Fruit fly (Drosophila melanogaster) whole organism, embryonic: ENCODE data around the gene chrb.
A peak's percentile ranks its signal among the peaks of the same experiment; 100 is the strongest.

Source experiments
- Aef1 ChIP-seq: fragments of 200-800 bp; sonication (Bioruptor generic); IDR thresholded peaks from 3 replicates; pipeline ENCODE4 v1.3.6; 2022; ENCODE audit warnings: missing biosample characterization, missing genetic modification characterization
- Atf-2 ChIP-seq: fragments of 200-800 bp; sonication (Bioruptor generic); optimal IDR thresholded peaks from 2 replicates; lab custom pipeline; 2016; ENCODE audit warnings: missing biosample characterization, missing genetic modification characterization
- Awh ChIP-seq: fragments of 200-800 bp; sonication (Bioruptor generic); IDR thresholded peaks from 2 replicates; pipeline ENCODE4, ENCODE4 v1.3.6; 2022; ENCODE audit warnings: missing biosample characterization, missing genetic modification characterization
- B-H2 ChIP-seq: fragments of 200-800 bp; sonication (Bioruptor generic); optimal IDR thresholded peaks from 2 replicates; lab custom pipeline; 2018; ENCODE audit warnings: missing biosample characterization, mild to moderate bottlenecking, missing genetic modification characterization
- Bteb2 ChIP-seq: fragments of 200-800 bp; sonication (Bioruptor generic); optimal IDR thresholded peaks from 2 replicates; lab custom pipeline; 2016; ENCODE audit warnings: missing biosample characterization, missing genetic modification characterization
- CG10979 ChIP-seq: fragments of 200-800 bp; sonication (Bioruptor generic); optimal IDR thresholded peaks from 2 replicates; lab custom pipeline; 2018; ENCODE audit warnings: missing biosample characterization, mild to moderate bottlenecking, missing genetic modification characterization, moderate library complexity
- CG11696 ChIP-seq: fragments of 200-800 bp; sonication (Bioruptor generic); IDR thresholded peaks from 2 replicates; pipeline ENCODE4 v1.3.6; 2022; ENCODE audit warnings: missing biosample characterization, missing genetic modification characterization
- CG12219 ChIP-seq: fragments of 200-800 bp; sonication (Bioruptor generic); optimal IDR thresholded peaks from 3 replicates; lab custom pipeline; 2018; ENCODE audit warnings: missing biosample characterization, mild to moderate bottlenecking, missing genetic modification characterization
- CG1233 ChIP-seq: fragments of 200-800 bp; sonication (Bioruptor generic); optimal IDR thresholded peaks from 4 replicates; lab custom pipeline; 2018; ENCODE audit warnings: missing biosample characterization, mild to moderate bottlenecking, missing genetic modification characterization
- CG13424 ChIP-seq: fragments of 200-800 bp; sonication (Bioruptor generic); optimal IDR thresholded peaks from 2 replicates; lab custom pipeline; 2019; ENCODE audit warnings: missing biosample characterization, mild to moderate bottlenecking, missing genetic modification characterization, moderate library complexity
- CG14050 ChIP-seq: fragments of 200-800 bp; sonication (Bioruptor generic); IDR thresholded peaks from 3 replicates; pipeline ENCODE4 v1.3.6; 2022; ENCODE audit warnings: missing biosample characterization, missing genetic modification characterization
- CG15011 ChIP-seq: fragments of 200-800 bp; sonication (Bioruptor generic); optimal IDR thresholded peaks from 3 replicates; lab custom pipeline; 2018; ENCODE audit warnings: missing biosample characterization, mild to moderate bottlenecking, missing genetic modification characterization
- CG17385 ChIP-seq: fragments of 200-800 bp; sonication (Bioruptor generic); optimal IDR thresholded peaks from 3 replicates; lab custom pipeline; 2018; ENCODE audit warnings: missing biosample characterization, mild to moderate bottlenecking, missing genetic modification characterization
- CG18599 ChIP-seq: fragments of 200-800 bp; sonication (Bioruptor generic); optimal IDR thresholded peaks from 3 replicates; lab custom pipeline; 2017; ENCODE audit warnings: missing biosample characterization, missing genetic modification characterization, mild to moderate bottlenecking, moderate library complexity, missing genetic modification reagents
- CG3065 ChIP-seq: fragments of 200-800 bp; sonication (Bioruptor generic); optimal IDR thresholded peaks from 2 replicates; lab custom pipeline; 2016; ENCODE audit warnings: missing biosample characterization, missing genetic modification characterization
- CG31365 ChIP-seq: fragments of 200-800 bp; sonication (Bioruptor generic); optimal IDR thresholded peaks from 2 replicates; lab custom pipeline; 2018; ENCODE audit warnings: missing biosample characterization, mild to moderate bottlenecking, missing genetic modification characterization
- CG33557 ChIP-seq: fragments of 200-800 bp; sonication (Bioruptor generic); optimal IDR thresholded peaks from 2 replicates; lab custom pipeline; 2019; ENCODE audit warnings: missing biosample characterization, mild to moderate bottlenecking, missing genetic modification characterization, moderate library complexity
- CG3407 ChIP-seq: fragments of 200-800 bp; sonication (Bioruptor generic); optimal IDR thresholded peaks from 2 replicates; lab custom pipeline; 2018; ENCODE audit warnings: missing biosample characterization, mild to moderate bottlenecking, missing genetic modification characterization
- CG5180 ChIP-seq: fragments of 200-800 bp; sonication (Bioruptor generic); optimal IDR thresholded peaks from 3 replicates; lab custom pipeline; 2017; ENCODE audit warnings: missing biosample characterization, missing genetic modification characterization, mild to moderate bottlenecking, moderate library complexity, missing genetic modification reagents
- CG7372 ChIP-seq: fragments of 200-800 bp; sonication (Bioruptor generic); IDR thresholded peaks from 2 replicates; pipeline ENCODE4 v1.3.6; 2022; ENCODE audit warnings: missing biosample characterization, missing genetic modification characterization
- CG7928 ChIP-seq: fragments of 200-800 bp; sonication (Bioruptor generic); optimal IDR thresholded peaks from 2 replicates; lab custom pipeline; 2017; ENCODE audit warnings: missing biosample characterization, mild to moderate bottlenecking, missing genetic modification characterization
- CG7987 ChIP-seq: fragments of 200-800 bp; sonication (Bioruptor generic); optimal IDR thresholded peaks from 2 replicates; lab custom pipeline; 2018; ENCODE audit warnings: missing biosample characterization, mild to moderate bottlenecking, missing genetic modification characterization, moderate library complexity
- CG9932 ChIP-seq: fragments of 200-800 bp; sonication (Bioruptor generic); IDR thresholded peaks from 2 replicates; pipeline ENCODE4 v1.3.6; 2022; ENCODE audit warnings: missing biosample characterization, missing genetic modification characterization
- CoRest ChIP-seq: fragments of 200-800 bp; sonication (Bioruptor generic); optimal IDR thresholded peaks from 3 replicates; lab custom pipeline; 2018; ENCODE audit warnings: missing biosample characterization, mild to moderate bottlenecking, missing genetic modification characterization, moderate library complexity
- Fer2 ChIP-seq: fragments of 200-800 bp; sonication (Bioruptor generic); optimal IDR thresholded peaks from 2 replicates; lab custom pipeline; 2018; ENCODE audit warnings: missing biosample characterization, mild to moderate bottlenecking, missing genetic modification characterization, moderate library complexity
- Fer3 ChIP-seq: fragments of 200-800 bp; sonication (Bioruptor generic); optimal IDR thresholded peaks from 2 replicates; lab custom pipeline; 2018; ENCODE audit warnings: missing biosample characterization, mild to moderate bottlenecking, missing genetic modification characterization, moderate library complexity
- HHEX ChIP-seq: fragments of 200-800 bp; sonication (Bioruptor generic); optimal IDR thresholded peaks from 3 replicates; lab custom pipeline; 2017; ENCODE audit warnings: missing biosample characterization, mild to moderate bottlenecking, missing genetic modification characterization, missing genetic modification reagents
- Hr39 ChIP-seq: fragments of >200 bp; optimal IDR thresholded peaks from 2 replicates; lab custom pipeline; 2017
- MBD-R2 ChIP-seq: fragments of 200-800 bp; sonication (Bioruptor generic); IDR thresholded peaks from 2 replicates; pipeline ENCODE4 v1.3.6; 2022; ENCODE audit warnings: missing biosample characterization, missing genetic modification characterization
- Max ChIP-seq: fragments of 200-800 bp; sonication (Bioruptor generic); optimal IDR thresholded peaks from 2 replicates; lab custom pipeline; 2016; ENCODE audit warnings: missing biosample characterization, mild to moderate bottlenecking, missing genetic modification characterization
- Meics ChIP-seq: fragments of 200-800 bp; sonication (Bioruptor generic); optimal IDR thresholded peaks from 2 replicates; lab custom pipeline; 2017; ENCODE audit warnings: missing biosample characterization, mild to moderate bottlenecking, missing genetic modification characterization
- NC2α ChIP-seq: fragments of 200-800 bp; sonication (Bioruptor generic); optimal IDR thresholded peaks from 2 replicates; lab custom pipeline; 2016; ENCODE audit warnings: missing biosample characterization, missing genetic modification characterization
- NFAT ChIP-seq: fragments of 200-800 bp; sonication (Bioruptor generic); IDR thresholded peaks from 2 replicates; pipeline ENCODE4 v1.3.6; 2022; ENCODE audit warnings: missing biosample characterization, missing genetic modification characterization
- abd-A ChIP-seq: fragments of 200-800 bp; sonication (Bioruptor generic); optimal IDR thresholded peaks from 3 replicates; lab custom pipeline; 2019; ENCODE audit warnings: missing biosample characterization, mild to moderate bottlenecking, missing genetic modification characterization, moderate library complexity
- ac ChIP-seq: fragments of 200-800 bp; sonication (Bioruptor generic); optimal IDR thresholded peaks from 3 replicates; lab custom pipeline; 2017; ENCODE audit warnings: missing biosample characterization, mild to moderate bottlenecking, missing genetic modification characterization
- chif ChIP-seq, 2 experiments: fragments of 200-800 bp; sonication (Bioruptor generic); optimal IDR thresholded peaks; 3 replicates each; lab custom pipeline; 2016; ENCODE audit warnings: missing biosample characterization in 2 of 2, missing genetic modification characterization in 2 of 2
- dpn ChIP-seq, 2 experiments: fragments of 200-800 bp; sonication (Bioruptor generic); optimal IDR thresholded peaks; 3 replicates each; lab custom pipeline; 2016; ENCODE audit warnings: missing biosample characterization in 2 of 2, missing genetic modification characterization in 2 of 2
- grau ChIP-seq: fragments of 200-800 bp; optimal IDR thresholded peaks from 3 replicates; lab custom pipeline; 2019; ENCODE audit warnings: missing biosample characterization, mild to moderate bottlenecking, missing genetic modification characterization, moderate library complexity
- gro ChIP-seq: fragments of 200-800 bp; sonication (Bioruptor generic); optimal IDR thresholded peaks from 2 replicates; lab custom pipeline; 2016; ENCODE audit warnings: missing biosample characterization, missing genetic modification characterization
- kah ChIP-seq: fragments of 200-800 bp; sonication (Bioruptor generic); optimal IDR thresholded peaks from 2 replicates; lab custom pipeline; 2018; ENCODE audit warnings: missing biosample characterization, mild to moderate bottlenecking, missing genetic modification characterization
- ken ChIP-seq: fragments of 200-800 bp; sonication (Bioruptor generic); IDR thresholded peaks from 3 replicates; pipeline ENCODE4 v1.3.6; 2022; ENCODE audit warnings: missing biosample characterization, missing genetic modification characterization
- lilli ChIP-seq: fragments of 200-800 bp; sonication (Bioruptor generic); optimal IDR thresholded peaks from 3 replicates; lab custom pipeline; 2016; ENCODE audit warnings: missing biosample characterization, missing genetic modification characterization
- mam ChIP-seq: fragments of 200-800 bp; sonication (Bioruptor generic); optimal IDR thresholded peaks from 3 replicates; lab custom pipeline; 2016; ENCODE audit warnings: missing biosample characterization, missing genetic modification characterization
- nmo ChIP-seq: fragments of 200-800 bp; sonication (Bioruptor generic); optimal IDR thresholded peaks from 2 replicates; lab custom pipeline; 2018; ENCODE audit warnings: missing biosample characterization, mild to moderate bottlenecking, missing genetic modification characterization, moderate library complexity
- sd ChIP-seq: fragments of 200-800 bp; sonication (Bioruptor generic); optimal IDR thresholded peaks from 3 replicates; lab custom pipeline; 2018; ENCODE audit warnings: missing biosample characterization, mild to moderate bottlenecking, missing genetic modification characterization, moderate library complexity
- so ChIP-seq: fragments of 200-800 bp; sonication (Bioruptor generic); IDR thresholded peaks from 3 replicates; pipeline ENCODE4 v1.3.6; 2022; ENCODE audit warnings: missing biosample characterization, missing genetic modification characterization
- unpg ChIP-seq: fragments of 200-800 bp; sonication (Bioruptor generic); optimal IDR thresholded peaks from 3 replicates; lab custom pipeline; 2018; ENCODE audit warnings: missing biosample characterization, mild to moderate bottlenecking, missing genetic modification characterization, moderate library complexity
- wek ChIP-seq: fragments of 200-800 bp; sonication (Bioruptor generic); optimal IDR thresholded peaks from 3 replicates; lab custom pipeline; 2018; ENCODE audit warnings: missing biosample characterization, mild to moderate bottlenecking, missing genetic modification characterization, moderate library complexity
- zf30C ChIP-seq: fragments of 200-800 bp; sonication (Bioruptor generic); optimal IDR thresholded peaks from 3 replicates; lab custom pipeline; 2018; ENCODE audit warnings: missing biosample characterization, mild to moderate bottlenecking, missing genetic modification characterization

Gene chrb

DNA sequence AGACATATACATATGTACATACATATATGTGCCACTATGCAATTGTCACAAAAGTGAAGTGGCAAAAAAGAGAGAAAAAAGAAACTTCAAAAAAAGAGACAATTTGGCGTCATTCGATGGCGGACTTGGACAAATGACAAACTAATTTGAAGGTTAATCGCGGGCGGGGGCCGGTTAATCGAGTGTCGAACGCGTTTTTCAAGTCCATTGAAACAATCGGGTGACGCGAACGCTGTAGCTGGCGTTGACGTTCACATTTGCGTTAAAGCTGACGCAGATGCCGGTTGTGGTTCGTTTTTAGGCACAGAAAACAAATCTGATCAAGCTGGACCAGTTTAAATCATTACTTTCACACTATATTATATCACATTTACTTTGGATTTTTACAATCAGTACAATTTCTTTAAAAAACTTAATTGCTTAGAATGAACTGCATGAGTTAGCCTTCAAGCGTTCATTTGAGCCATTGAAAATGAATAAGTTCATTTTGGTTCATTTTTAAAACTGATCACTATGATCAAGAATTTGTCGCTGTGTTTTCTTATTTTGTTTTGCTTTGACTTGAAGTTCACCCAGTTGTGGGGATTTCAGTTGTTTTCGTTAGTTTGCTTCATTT, 46.5 kb downstream of the chrb start (continued):
- peak; percentile 29 for TF ChIP-seq CG12219 (GFP tag; lab: Kevin White, UChicago)
- TF ChIP-seq CG10979 (tag; lab: Kevin White, UChicago), result peak; percentile 5
- TF ChIP-seq kah (GFP tag; lab: Kevin White, UChicago), result no peak
- 0 out of 3 replicates have a peak, but pooled peaks have one; percentile 16 for TF ChIP-seq so (GFP tag; lab: Robert Waterston, UW)
- TF ChIP-seq Meics, result peak; percentile 68
- TF ChIP-seq sd (tag; lab: Kevin White, UChicago), result no peak
- peak; percentile 26; the same call in 1 of the 2 replicates for TF ChIP-seq CG7372 (GFP tag; lab: Robert Waterston, UW)
- TF ChIP-seq CG33557 (GFP tag; lab: Kevin White, UChicago), result no peak
- peak; percentile 14 for TF ChIP-seq Fer2
- peak; percentile 19 for TF ChIP-seq HHEX (GFP tag; lab: Kevin White, UChicago)
- peak; percentile 48 for TF ChIP-seq CG17385 (GFP tag; lab: Kevin White, UChicago)
- no peak; the same call in 1 of the 2 replicates for TF ChIP-seq MBD-R2 (GFP tag; lab: Robert Waterston, UW)
- 0 out of 2 replicates have a peak, but pooled peaks have one; percentile 13 for TF ChIP-seq Awh
- peak; percentile 25 for TF ChIP-seq Max (GFP tag; lab: Kevin White, UChicago)
- peak; percentile 4; the same call in 1 of the 2 replicates for TF ChIP-seq NFAT (GFP tag; lab: Robert Waterston, UW)
- peak; percentile 17 for TF ChIP-seq CG15011 (GFP tag; lab: Kevin White, UChicago)
- TF ChIP-seq grau (tag; lab: Kevin White, UChicago), result peak; percentile 68
- TF ChIP-seq CG1233 (GFP tag; lab: Kevin White, UChicago), result peak; percentile 34
- peak; percentile 24 for TF ChIP-seq Bteb2 (GFP tag; lab: Kevin White, UChicago)
- no peak for TF ChIP-seq CG11696 (GFP tag; lab: Robert Waterston, UW)
- TF ChIP-seq CG7987 (GFP tag; lab: Kevin White, UChicago), result no peak
- TF ChIP-seq Hr39 (lab: Kevin White, UChicago), result no peak
- TF ChIP-seq CG9932 (GFP tag; lab: Robert Waterston, UW), result peak; percentile 63
- TF ChIP-seq CG7928, result peak; percentile 26
- no peak for TF ChIP-seq CG3407 (GFP tag; lab: Kevin White, UChicago)
- no peak for TF ChIP-seq ac (GFP tag; lab: Kevin White, UChicago)
- peak; percentile 45 for TF ChIP-seq unpg (GFP tag; lab: Kevin White, UChicago)
- peak; percentile 69 for TF ChIP-seq CG18599 (GFP tag; lab: Kevin White, UChicago)
- TF ChIP-seq CoRest (tag; lab: Kevin White, UChicago), result peak; percentile 58
- TF ChIP-seq nmo, result peak; percentile 45
- TF ChIP-seq gro (GFP tag; lab: Kevin White, UChicago), result peak; percentile 10
- TF ChIP-seq zf30C, result peak; percentile 18
- peak; percentile 13 for TF ChIP-seq Atf-2 (GFP tag; lab: Kevin White, UChicago)
- TF ChIP-seq lilli (GFP tag; lab: Kevin White, UChicago), result peak; percentile 61
- TF ChIP-seq chif (GFP tag; optimal IDR thresholded peaks at IDR 0.05; lab: Kevin White, UChicago), result peak in 1 of 2 experiments; percentile 18
- peak; percentile 32 for TF ChIP-seq CG5180 (GFP tag; lab: Kevin White, UChicago)
- no peak for TF ChIP-seq CG3065 (GFP tag; lab: Kevin White, UChicago)
- TF ChIP-seq dpn (GFP tag; optimal IDR thresholded peaks at IDR 0.05; lab: Kevin White, UChicago), result peak; percentile 20 to 66
- TF ChIP-seq abd-A, result peak; percentile 16
- TF ChIP-seq Fer3, result peak; percentile 41
- TF ChIP-seq CG13424 (tag; lab: Kevin White, UChicago), result peak; percentile 56
- peak; percentile 6 for TF ChIP-seq B-H2 (GFP tag; lab: Kevin White, UChicago)
- peak; percentile 11 for TF ChIP-seq NC2α (GFP tag; lab: Kevin White, UChicago)
- TF ChIP-seq Aef1 (GFP tag; lab: Robert Waterston, UW), result peak; percentile 13; the same call in 1 of the 3 replicates
- peak; percentile 45 for TF ChIP-seq mam
- TF ChIP-seq ken, result no peak
- peak; percentile 42; the same call in 2 of the 3 replicates for TF ChIP-seq CG14050 (GFP tag; lab: Robert Waterston, UW)
- no peak for TF ChIP-seq CG31365
- no peak for TF ChIP-seq wek (GFP tag; lab: Kevin White, UChicago)
